Worm (Caenorhabditis elegans) whole organism, L2 larva: ENCODE results near the gene lido-17.

Source experiments
- blmp-1 ChIP-seq: sonication (generic microtip); optimal IDR thresholded peaks from 2 replicates; lab custom pipeline; 2017; ENCODE audit warnings: missing genetic modification characterization, mild to moderate bottlenecking, missing compliant biosample characterization, antibody characterized with exemption, moderate library complexity; ENCODE audit not compliant: insufficient read depth
- fos-1 ChIP-seq: fragments of 150-350 bp; optimal IDR thresholded peaks from 2 replicates; lab custom pipeline; 2014; ENCODE audit warnings: missing biosample characterization, missing genetic modification characterization
- lin-13 ChIP-seq: fragments of 150-350 bp; optimal IDR thresholded peaks from 2 replicates; lab custom pipeline; 2014; ENCODE audit warnings: missing biosample characterization, missing genetic modification reagents, missing genetic modification characterization
- mdl-1 ChIP-seq, 2 experiments: fragments of 150-350 bp in 1 of 2; sonication (generic microtip) in 1 of 2; optimal IDR thresholded peaks; 2 replicates each; lab custom pipeline; 2017; ENCODE audit warnings: missing biosample characterization in 2 of 2, missing genetic modification characterization in 2 of 2
- nhr-25 ChIP-seq: fragments of 150-350 bp; sonication (generic microtip); optimal IDR thresholded peaks from 3 replicates; lab custom pipeline; 2014; ENCODE audit warnings: missing biosample characterization, missing genetic modification characterization
- unc-39 ChIP-seq: fragments of 150-350 bp; optimal IDR thresholded peaks from 2 replicates; lab custom pipeline; 2014; ENCODE audit warnings: missing biosample characterization, missing genetic modification characterization
- zag-1 ChIP-seq: fragments of 150-350 bp; optimal IDR thresholded peaks from 2 replicates; lab custom pipeline; 2014; ENCODE audit warnings: missing biosample characterization, missing genetic modification characterization

- TF ChIP-seq mdl-1 (tag; optimal IDR thresholded peaks at IDR 0.05; lab: Kevin White, UChicago) (no peak), zag-1 (tag; lab: Kevin White, UChicago) (no peak), blmp-1 (tag; lab: Kevin White, UChicago) (no peak), unc-39 (tag; lab: Kevin White, UChicago) (no peak), fos-1 (tag; lab: Kevin White, UChicago) (no peak), lin-13 (GFP tag; lab: Kevin White, UChicago) (no peak), nhr-25 (tag; lab: Kevin White, UChicago) (no peak)
These were observed 5.8 kb upstream of the lido-17 start, which contains the start of the genes Y51B9A.14 and Y51B9A.8 for ce11 chrII:9398370-9398901.
